Worm (Caenorhabditis elegans): Measurements from ENCODE around the gene srj-33.

ce11 chrV:9977211-9977610, 39.9 kb upstream of the srj-33 start:
- TF ChIP-seq flt-1 (GFP tag; IDR thresholded peaks at IDR 0.05) (no peak), ztf-23 (GFP tag; IDR thresholded peaks at IDR 0.05) (no peak), ref-1 (GFP tag; conservative IDR thresholded peaks at IDR 0.05) (no peak), tab-1 (GFP tag; IDR thresholded peaks at IDR 0.05) (no peak), ztf-29 (GFP tag; IDR thresholded peaks at IDR 0.05) (no peak)
